Worm (Caenorhabditis elegans): ENCODE data around the gene lmd-5.

lmd-5 gene

ce11 chrV:7096811-7097210 lies 26.6 kb upstream of the lmd-5 start:
- no peak for TF ChIP-seq B0310.2 (tag; optimal IDR thresholded peaks at IDR 0.05)
- TF ChIP-seq ceh-36 (tag; optimal IDR thresholded peaks at IDR 0.05), result no peak
- TF ChIP-seq hnd-1 (tag; optimal IDR thresholded peaks at IDR 0.05), result no peak
- TF ChIP-seq ceh-13 (GFP tag; optimal IDR thresholded peaks at IDR 0.05), result no peak
- TF ChIP-seq ama-1 (optimal IDR thresholded peaks at IDR 0.05), result no peak
- no peak for TF ChIP-seq scrt-1 (GFP tag; IDR thresholded peaks at IDR 0.05)
- no peak for TF ChIP-seq tbx-37 (GFP tag; conservative IDR thresholded peaks at IDR 0.05)
- no peak for TF ChIP-seq tra-4 (tag; optimal IDR thresholded peaks at IDR 0.05)
- TF ChIP-seq ets-7 (tag; optimal IDR thresholded peaks at IDR 0.05), result no peak
- no peak for TF ChIP-seq pes-1 (GFP tag; IDR thresholded peaks at IDR 0.05)
- no peak for TF ChIP-seq tbx-11 (GFP tag; IDR thresholded peaks at IDR 0.05)
- no peak for TF ChIP-seq sea-1 (GFP tag; conservative IDR thresholded peaks at IDR 0.05)
- no peak for TF ChIP-seq F13C5.2 (tag; optimal IDR thresholded peaks at IDR 0.05)

ce11 chrV:7103247-7103646 lies 20.2 kb upstream of the lmd-5 start, which contains the start of gene odr-2:
Gene odr-2, plus strand, starts transcription at chrV:7103547.
- TF ChIP-seq flt-1 (GFP tag; IDR thresholded peaks at IDR 0.05) (no peak), ets-7 (tag; optimal IDR thresholded peaks at IDR 0.05) (no peak), pes-1 (GFP tag; IDR thresholded peaks at IDR 0.05) (no peak), hnd-1 (tag; optimal IDR thresholded peaks at IDR 0.05) (no peak), ama-1 (optimal IDR thresholded peaks at IDR 0.05) (no peak), tra-4 (tag; optimal IDR thresholded peaks at IDR 0.05) (no peak), tbx-37 (GFP tag; conservative IDR thresholded peaks at IDR 0.05) (no peak), hmbx-1 (tag; optimal IDR thresholded peaks at IDR 0.05) (no peak), ceh-36 (tag; optimal IDR thresholded peaks at IDR 0.05) (no peak), F13C5.2 (tag; optimal IDR thresholded peaks at IDR 0.05) (no peak), aly-1 (tag; optimal IDR thresholded peaks at IDR 0.05) (no peak), tbx-11 (GFP tag; IDR thresholded peaks at IDR 0.05) (no peak), hmg-4 (GFP tag; optimal IDR thresholded peaks at IDR 0.05) (no peak)

ce11 chrV:7106499-7107152 lies 16.8 kb upstream of the lmd-5 start:
- TF ChIP-seq ets-7 (tag; optimal IDR thresholded peaks at IDR 0.05) (no peak), tbx-11 (GFP tag; IDR thresholded peaks at IDR 0.05) (no peak), aly-1 (tag; optimal IDR thresholded peaks at IDR 0.05) (no peak), ceh-13 (GFP tag; optimal IDR thresholded peaks at IDR 0.05) (no peak), F13C5.2 (tag; optimal IDR thresholded peaks at IDR 0.05) (no peak), hmg-4 (GFP tag; optimal IDR thresholded peaks at IDR 0.05) (no peak), B0310.2 (tag; optimal IDR thresholded peaks at IDR 0.05) (no peak), ceh-36 (tag; optimal IDR thresholded peaks at IDR 0.05) (no peak), scrt-1 (GFP tag; IDR thresholded peaks at IDR 0.05) (no peak), sea-1 (GFP tag; conservative IDR thresholded peaks at IDR 0.05) (no peak), tra-4 (tag; optimal IDR thresholded peaks at IDR 0.05) (no peak), hmbx-1 (tag; optimal IDR thresholded peaks at IDR 0.05) (no peak), tbx-37 (GFP tag; conservative IDR thresholded peaks at IDR 0.05) (no peak), hnd-1 (tag; optimal IDR thresholded peaks at IDR 0.05) (no peak), pes-1 (GFP tag; IDR thresholded peaks at IDR 0.05) (no peak), ama-1 (optimal IDR thresholded peaks at IDR 0.05) (no peak)

ce11 chrV:7110370-7110769 lies 13.1 kb upstream of the lmd-5 start:
- TF ChIP-seq ets-7 (tag; optimal IDR thresholded peaks at IDR 0.05) (no peak), pes-1 (GFP tag; IDR thresholded peaks at IDR 0.05) (no peak)

- no peak for TF ChIP-seq hmbx-1 (tag; optimal IDR thresholded peaks at IDR 0.05)
- no peak for TF ChIP-seq ceh-36 (tag; optimal IDR thresholded peaks at IDR 0.05)
- no peak for TF ChIP-seq sea-1 (GFP tag; conservative IDR thresholded peaks at IDR 0.05)
- no peak for TF ChIP-seq pes-1 (GFP tag; IDR thresholded peaks at IDR 0.05)
- TF ChIP-seq hmg-4 (GFP tag; optimal IDR thresholded peaks at IDR 0.05), result no peak
- TF ChIP-seq scrt-1 (GFP tag; IDR thresholded peaks at IDR 0.05), result no peak
- TF ChIP-seq ceh-13 (GFP tag; optimal IDR thresholded peaks at IDR 0.05), result no peak
- TF ChIP-seq hnd-1 (tag; optimal IDR thresholded peaks at IDR 0.05), result no peak
- TF ChIP-seq B0310.2 (tag; optimal IDR thresholded peaks at IDR 0.05), result no peak
- no peak for TF ChIP-seq flt-1 (GFP tag; IDR thresholded peaks at IDR 0.05)
- no peak for TF ChIP-seq tra-4 (tag; optimal IDR thresholded peaks at IDR 0.05)
- no peak for TF ChIP-seq ama-1 (optimal IDR thresholded peaks at IDR 0.05)
- TF ChIP-seq tbx-11 (GFP tag; IDR thresholded peaks at IDR 0.05), result no peak
- no peak for TF ChIP-seq F13C5.2 (tag; optimal IDR thresholded peaks at IDR 0.05)
- no peak for TF ChIP-seq tbx-37 (GFP tag; conservative IDR thresholded peaks at IDR 0.05)
- TF ChIP-seq aly-1 (tag; optimal IDR thresholded peaks at IDR 0.05), result no peak
- no peak for TF ChIP-seq ets-7 (tag; optimal IDR thresholded peaks at IDR 0.05)
These were observed 12.2 kb upstream of the lmd-5 start for ce11 chrV:7111276-7111675.

- TF ChIP-seq ceh-13 (GFP tag; optimal IDR thresholded peaks at IDR 0.05), result no peak
- no peak for TF ChIP-seq tra-4 (tag; optimal IDR thresholded peaks at IDR 0.05)
- TF ChIP-seq flt-1 (GFP tag; IDR thresholded peaks at IDR 0.05), result no peak
- no peak for TF ChIP-seq pes-1 (GFP tag; IDR thresholded peaks at IDR 0.05)
- no peak for TF ChIP-seq F13C5.2 (tag; optimal IDR thresholded peaks at IDR 0.05)
- no peak for TF ChIP-seq aly-1 (tag; optimal IDR thresholded peaks at IDR 0.05)
- no peak for TF ChIP-seq hmbx-1 (tag; optimal IDR thresholded peaks at IDR 0.05)
These were observed 11.2 kb upstream of the lmd-5 start for ce11 chrV:7112223-7112622.

ce11 chrV:7118796-7119195 lies 4.7 kb upstream of the lmd-5 start, which contains the start of gene srx-33:
Gene srx-33, minus strand, starts transcription at chrV:7118896.
- TF ChIP-seq F13C5.2 (tag; optimal IDR thresholded peaks at IDR 0.05), result no peak
- no peak for TF ChIP-seq tbx-37 (GFP tag; conservative IDR thresholded peaks at IDR 0.05)
- TF ChIP-seq tra-4 (tag; optimal IDR thresholded peaks at IDR 0.05), result no peak
- no peak for TF ChIP-seq hmbx-1 (tag; optimal IDR thresholded peaks at IDR 0.05)
- TF ChIP-seq sea-1 (GFP tag; conservative IDR thresholded peaks at IDR 0.05), result no peak
- no peak for TF ChIP-seq tbx-11 (GFP tag; IDR thresholded peaks at IDR 0.05)

- TF ChIP-seq scrt-1 (GFP tag; IDR thresholded peaks at IDR 0.05) (no peak), F13C5.2 (tag; optimal IDR thresholded peaks at IDR 0.05) (no peak), ets-7 (tag; optimal IDR thresholded peaks at IDR 0.05) (no peak), sea-1 (GFP tag; conservative IDR thresholded peaks at IDR 0.05) (no peak), hmbx-1 (tag; optimal IDR thresholded peaks at IDR 0.05) (no peak), hmg-4 (GFP tag; optimal IDR thresholded peaks at IDR 0.05) (no peak), hnd-1 (tag; optimal IDR thresholded peaks at IDR 0.05) (no peak), tbx-37 (GFP tag; conservative IDR thresholded peaks at IDR 0.05) (no peak)
These were observed 3.3 kb upstream of the lmd-5 start, which contains the start of gene srx-34 for ce11 chrV:7120168-7120567. Gene srx-34, minus strand, starts transcription at chrV:7120268.

All from whole organism, early embryonic.